Worm (Caenorhabditis elegans): ENCODE data around the gene M03C11.3.

The M03C11.3 gene

DNA sequence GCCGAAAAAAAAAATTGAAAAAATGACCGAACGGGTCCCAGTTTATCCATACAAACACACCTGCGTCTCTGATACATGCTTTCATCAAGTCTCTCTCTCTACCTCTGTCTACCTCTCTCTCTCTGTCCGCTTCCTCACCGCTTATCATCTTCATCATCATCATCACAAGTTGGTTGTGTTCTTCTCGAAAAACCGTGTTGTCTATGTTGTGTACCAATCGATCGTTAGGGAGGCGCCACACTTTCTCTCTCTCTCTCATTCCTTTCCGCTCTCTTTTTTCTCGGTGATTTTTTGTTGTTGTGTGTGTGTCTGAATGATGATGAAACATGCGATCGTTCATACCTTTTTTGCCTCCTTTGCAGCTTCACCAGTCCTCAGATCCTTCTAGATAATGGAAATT is 58.8 kb downstream of the M03C11.3 start (continued):
- no peak for TF ChIP-seq mbf-1 (tag; optimal IDR thresholded peaks at IDR 0.05)

- TF ChIP-seq nhr-6 (tag; optimal IDR thresholded peaks at IDR 0.05) (no peak), ztf-1 (GFP tag; conservative IDR thresholded peaks at IDR 0.05) (no peak), fos-1 (tag; optimal IDR thresholded peaks at IDR 0.05) (no peak), unc-55 (GFP tag; optimal IDR thresholded peaks at IDR 0.05) (no peak), sem-4 (tag; optimal IDR thresholded peaks at IDR 0.05) (no peak), gmeb-1 (tag; optimal IDR thresholded peaks at IDR 0.05) (no peak)
Measured at ce11 chrIII:10464455-10464854, 59.6 kb downstream of the M03C11.3 start.
